Worm (Caenorhabditis elegans) whole organism, L3 larva: ENCODE data around the gene B0244.16.

Source experiments
- R02D3.7 ChIP-seq: fragments of 150-350 bp; optimal IDR thresholded peaks from 2 replicates; lab custom pipeline; 2014; ENCODE audit warnings: missing biosample characterization, missing genetic modification characterization
- aly-2 ChIP-seq: fragments of 150-350 bp; optimal IDR thresholded peaks from 2 replicates; lab custom pipeline; 2014; ENCODE audit warnings: missing biosample characterization, missing genetic modification characterization
- ama-1 ChIP-seq: fragments of 150-350 bp; optimal IDR thresholded peaks from 2 replicates; lab custom pipeline; 2018
- ceh-16 ChIP-seq: sonication (generic microtip); optimal IDR thresholded peaks from 2 replicates; lab custom pipeline; 2017; ENCODE audit warnings: missing biosample characterization, missing genetic modification characterization
- ceh-82 ChIP-seq: fragments of 150-350 bp; optimal IDR thresholded peaks from 2 replicates; lab custom pipeline; 2014; ENCODE audit warnings: missing biosample characterization, missing genetic modification characterization
- daf-12 ChIP-seq: fragments of 150-350 bp; optimal IDR thresholded peaks from 2 replicates; lab custom pipeline; 2014; ENCODE audit warnings: missing biosample characterization, missing genetic modification reagents, missing genetic modification characterization
- egl-5 ChIP-seq: fragments of 150-350 bp; optimal IDR thresholded peaks from 2 replicates; lab custom pipeline; 2017; ENCODE audit warnings: missing biosample characterization, missing genetic modification reagents, missing genetic modification characterization, inconsistent platforms
- elt-1 ChIP-seq: fragments of 150-350 bp; optimal IDR thresholded peaks from 2 replicates; lab custom pipeline; 2014; ENCODE audit warnings: missing biosample characterization, missing genetic modification characterization
- elt-2 ChIP-seq: sonication (generic microtip); optimal IDR thresholded peaks from 2 replicates; lab custom pipeline; 2016; ENCODE audit warnings: missing genetic modification reagents, mild to moderate bottlenecking, missing genetic modification characterization, missing compliant biosample characterization
- elt-3 ChIP-seq, 3 experiments: fragments of 150-350 bp in 1 of 3; sonication (generic microtip) in 2 of 3; optimal IDR thresholded peaks; 2 replicates in 2 of 3; 4 replicates in 1 of 3; lab custom pipeline; 2014 to 2017; ENCODE audit warnings: missing biosample characterization in 3 of 3, missing genetic modification characterization in 3 of 3
- eor-1 ChIP-seq, 2 experiments: fragments of 150-350 bp; optimal IDR thresholded peaks; 2 replicates each; lab custom pipeline; 2014 to 2018; ENCODE audit warnings: missing biosample characterization in 2 of 2, missing genetic modification characterization in 2 of 2
- fkh-2 ChIP-seq: fragments of 150-350 bp; optimal IDR thresholded peaks from 2 replicates; lab custom pipeline; 2014; ENCODE audit warnings: missing biosample characterization, missing genetic modification reagents, missing genetic modification characterization
- fos-1 ChIP-seq: fragments of 150-350 bp; optimal IDR thresholded peaks from 2 replicates; lab custom pipeline; 2014; ENCODE audit warnings: missing biosample characterization, missing genetic modification characterization
- hmg-11 ChIP-seq: sonication (generic microtip); optimal IDR thresholded peaks from 2 replicates; lab custom pipeline; 2016; ENCODE audit warnings: missing genetic modification characterization, missing compliant biosample characterization
- jun-1 ChIP-seq: fragments of 150-350 bp; optimal IDR thresholded peaks from 2 replicates; lab custom pipeline; 2014; ENCODE audit warnings: missing biosample characterization, missing genetic modification reagents, missing genetic modification characterization
- lin-15B ChIP-seq: fragments of 150-350 bp; optimal IDR thresholded peaks from 2 replicates; lab custom pipeline; 2014; ENCODE audit warnings: missing biosample characterization, missing genetic modification characterization
- lin-39 ChIP-seq: fragments of 150-350 bp; optimal IDR thresholded peaks from 2 replicates; lab custom pipeline; 2018; ENCODE audit warnings: missing biosample characterization, missing genetic modification reagents, missing genetic modification characterization
- lsy-12 ChIP-seq: sonication (generic microtip); optimal IDR thresholded peaks from 2 replicates; lab custom pipeline; 2016; ENCODE audit warnings: mild to moderate bottlenecking, missing genetic modification characterization, missing compliant biosample characterization
- mdl-1 ChIP-seq: fragments of 150-350 bp; optimal IDR thresholded peaks from 2 replicates; lab custom pipeline; 2014; ENCODE audit warnings: missing biosample characterization, missing genetic modification characterization
- mml-1 ChIP-seq: fragments of 150-350 bp; sonication (generic microtip); optimal IDR thresholded peaks from 3 replicates; lab custom pipeline; 2014; ENCODE audit warnings: missing biosample characterization, missing genetic modification characterization
- nfya-1 ChIP-seq: sonication (generic microtip); optimal IDR thresholded peaks from 2 replicates; lab custom pipeline; 2017; ENCODE audit warnings: missing genetic modification characterization, mild to moderate bottlenecking, missing compliant biosample characterization, antibody characterized with exemption, moderate library complexity; ENCODE audit not compliant: insufficient read depth
- nhr-11 ChIP-seq: fragments of 150-350 bp; optimal IDR thresholded peaks from 2 replicates; lab custom pipeline; 2014; ENCODE audit warnings: missing biosample characterization, missing genetic modification characterization
- nhr-12 ChIP-seq: fragments of 150-350 bp; optimal IDR thresholded peaks from 2 replicates; lab custom pipeline; 2014; ENCODE audit warnings: missing biosample characterization, missing genetic modification characterization
- nhr-237 ChIP-seq: fragments of 150-350 bp; optimal IDR thresholded peaks from 2 replicates; lab custom pipeline; 2014; ENCODE audit warnings: missing biosample characterization, missing genetic modification characterization
- nhr-25 ChIP-seq: sonication (generic microtip); optimal IDR thresholded peaks from 2 replicates; lab custom pipeline; 2017; ENCODE audit warnings: missing biosample characterization, missing genetic modification characterization
- nhr-28 ChIP-seq: fragments of 150-350 bp; optimal IDR thresholded peaks from 2 replicates; lab custom pipeline; 2014; ENCODE audit warnings: missing biosample characterization, missing genetic modification characterization
- nhr-43 ChIP-seq: sonication (generic microtip); optimal IDR thresholded peaks from 2 replicates; lab custom pipeline; 2016; ENCODE audit warnings: mild to moderate bottlenecking, missing genetic modification characterization, missing compliant biosample characterization; ENCODE audit not compliant: poor library complexity, severe bottlenecking
- pqm-1 ChIP-seq: fragments of 150-350 bp; optimal IDR thresholded peaks from 2 replicates; lab custom pipeline; 2017; ENCODE audit warnings: missing biosample characterization, missing genetic modification characterization, inconsistent platforms
- sea-2 ChIP-seq: fragments of 150-350 bp; sonication (generic microtip); optimal IDR thresholded peaks from 4 replicates; lab custom pipeline; 2014; ENCODE audit warnings: missing biosample characterization, missing genetic modification reagents, missing genetic modification characterization
- tbx-2 ChIP-seq: sonication (generic microtip); optimal IDR thresholded peaks from 2 replicates; lab custom pipeline; 2016; ENCODE audit warnings: mild to moderate bottlenecking, missing genetic modification characterization, missing compliant biosample characterization
- unc-39 ChIP-seq: sonication (generic microtip); optimal IDR thresholded peaks from 4 replicates; lab custom pipeline; 2017; ENCODE audit warnings: missing biosample characterization, missing genetic modification characterization
- unc-62 ChIP-seq: fragments of 150-350 bp; sonication (generic microtip); optimal IDR thresholded peaks from 4 replicates; lab custom pipeline; 2014; ENCODE audit warnings: missing biosample characterization, missing genetic modification reagents, missing genetic modification characterization

B0244.16 gene

ce11 chrIII:5760721-5761120 lies 20.0 kb downstream of the B0244.16 start:
- TF ChIP-seq nfya-1 (peak; percentile 7), pqm-1 (tag; lab: Kevin White, UChicago) (no peak), elt-3 (tag; optimal IDR thresholded peaks at IDR 0.05; lab: Kevin White, UChicago) (no peak), ceh-16 (tag; lab: Kevin White, UChicago) (no peak), elt-1 (tag; lab: Kevin White, UChicago) (no peak), lin-39 (no peak), R02D3.7 (tag; lab: Kevin White, UChicago) (no peak), ceh-82 (tag; lab: Kevin White, UChicago) (no peak), eor-1 (tag; optimal IDR thresholded peaks at IDR 0.05; lab: Kevin White, UChicago) (no peak), tbx-2 (tag; lab: Kevin White, UChicago) (no peak), unc-39 (tag; lab: Kevin White, UChicago) (no peak), egl-5 (tag; lab: Kevin White, UChicago) (peak; percentile 10), nhr-25 (tag; lab: Kevin White, UChicago) (no peak)

ce11 chrIII:5761886-5762285 lies 21.1 kb downstream of the B0244.16 start:
- TF ChIP-seq elt-2 (tag; lab: Kevin White, UChicago) (no peak), tbx-2 (tag; lab: Kevin White, UChicago) (peak; percentile 3)
- TF ChIP-seq, all 47 proteins: peak for 1

ce11 chrIII:5763988-5764387 lies 23.2 kb downstream of the B0244.16 start:
- TF ChIP-seq ceh-82 (tag; lab: Kevin White, UChicago): no peak
- TF ChIP-seq unc-62 (GFP tag; lab: Kevin White, UChicago): no peak
- no peak for TF ChIP-seq nhr-12 (tag; lab: Kevin White, UChicago)
- TF ChIP-seq nhr-28 (tag; lab: Kevin White, UChicago): no peak
- TF ChIP-seq tbx-2 (tag; lab: Kevin White, UChicago): no peak
- TF ChIP-seq mdl-1 (tag; lab: Kevin White, UChicago): no peak
- no peak for TF ChIP-seq aly-2 (tag; lab: Kevin White, UChicago)
- no peak for TF ChIP-seq mml-1
- TF ChIP-seq R02D3.7 (tag; lab: Kevin White, UChicago): no peak
- TF ChIP-seq nhr-43 (tag; lab: Kevin White, UChicago): no peak
- no peak for TF ChIP-seq ama-1 (lab: Kevin White, UChicago)
- TF ChIP-seq fkh-2: no peak
- TF ChIP-seq sea-2 (GFP tag; lab: Kevin White, UChicago): no peak
- no peak for TF ChIP-seq elt-2 (tag; lab: Kevin White, UChicago)
- TF ChIP-seq jun-1 (tag; lab: Kevin White, UChicago): no peak
- TF ChIP-seq daf-12: no peak
- no peak for TF ChIP-seq hmg-11 (tag; lab: Kevin White, UChicago)
- no peak for TF ChIP-seq elt-3 (tag; optimal IDR thresholded peaks at IDR 0.05; lab: Kevin White, UChicago)
- no peak for TF ChIP-seq lin-39

- TF ChIP-seq nfya-1: peak; percentile 14
- TF ChIP-seq elt-2 (tag; lab: Kevin White, UChicago): peak; percentile 7
- TF ChIP-seq nhr-237 (tag; lab: Kevin White, UChicago): no peak
- no peak for TF ChIP-seq tbx-2 (tag; lab: Kevin White, UChicago)
- TF ChIP-seq aly-2 (tag; lab: Kevin White, UChicago): no peak
- peak; percentile 14 for TF ChIP-seq nhr-25 (tag; lab: Kevin White, UChicago)
- TF ChIP-seq lsy-12: peak; percentile 28
- TF ChIP-seq nhr-43 (tag; lab: Kevin White, UChicago): peak; percentile 22
- TF ChIP-seq, all 47 proteins: peak for 5
These were observed 29.0 kb downstream of the B0244.16 start, which contains the start of gene cutl-23 for ce11 chrIII:5769726-5770235. Gene cutl-23 (plus strand): TSS chrIII:5770185.

- TF ChIP-seq nhr-11 (tag; lab: Kevin White, UChicago): no peak
- no peak for TF ChIP-seq tbx-2 (tag; lab: Kevin White, UChicago)
- no peak for TF ChIP-seq fos-1
- no peak for TF ChIP-seq lin-15B (tag; lab: Kevin White, UChicago)
These were observed 41.3 kb downstream of the B0244.16 start for ce11 chrIII:5782080-5782479.
